Fruit fly (Drosophila melanogaster) whole organism, embryonic: ENCODE measurements around the gene CG7011.

ENCODE experiments used
- B-H1 ChIP-seq: fragments of 200-800 bp; sonication (Bioruptor generic); IDR thresholded peaks from 3 replicates; pipeline ENCODE4 v1.3.6; 2022; ENCODE audit warnings: missing biosample characterization, missing genetic modification characterization
- CG1024 ChIP-seq: fragments of 200-800 bp; sonication (Bioruptor generic); IDR thresholded peaks from 2 replicates; pipeline ENCODE4 v1.3.6; 2022; ENCODE audit warnings: missing biosample characterization, missing genetic modification characterization
- CG10959 ChIP-seq: fragments of 200-800 bp; sonication (Bioruptor generic); IDR thresholded peaks from 2 replicates; pipeline ENCODE4 v1.3.6; 2022; ENCODE audit warnings: missing biosample characterization, missing genetic modification characterization
- CG11247 ChIP-seq: fragments of 200-800 bp; sonication (Bioruptor generic); IDR thresholded peaks from 2 replicates; pipeline ENCODE4 v1.3.6; 2022; ENCODE audit warnings: missing biosample characterization, missing genetic modification characterization
- CG1233 ChIP-seq: fragments of 200-800 bp; sonication (Bioruptor generic); optimal IDR thresholded peaks from 4 replicates; lab custom pipeline; 2018; ENCODE audit warnings: missing biosample characterization, mild to moderate bottlenecking, missing genetic modification characterization
- CG12744 ChIP-seq: fragments of 200-800 bp; sonication (Bioruptor generic); optimal IDR thresholded peaks from 2 replicates; lab custom pipeline; 2016; ENCODE audit warnings: missing biosample characterization, missing genetic modification characterization
- CG13624 ChIP-seq: fragments of 200-800 bp; sonication (Bioruptor generic); optimal IDR thresholded peaks from 2 replicates; lab custom pipeline; 2016; ENCODE audit warnings: missing biosample characterization, missing genetic modification characterization
- CG15696 ChIP-seq: fragments of 200-800 bp; sonication (Bioruptor generic); optimal IDR thresholded peaks from 2 replicates; lab custom pipeline; 2019; ENCODE audit warnings: missing biosample characterization, mild to moderate bottlenecking, missing genetic modification characterization, moderate library complexity
- CG1603 ChIP-seq: fragments of 200-800 bp; sonication (Bioruptor generic); optimal IDR thresholded peaks from 2 replicates; lab custom pipeline; 2019; ENCODE audit warnings: missing biosample characterization, mild to moderate bottlenecking, missing genetic modification characterization, moderate library complexity
- CG17361 ChIP-seq: fragments of 200-800 bp; sonication (Bioruptor generic); IDR thresholded peaks from 3 replicates; pipeline ENCODE4 v1.3.6; 2022; ENCODE audit warnings: missing biosample characterization, missing genetic modification characterization
- CG2199 ChIP-seq: fragments of 200-800 bp; sonication (Bioruptor generic); IDR thresholded peaks from 3 replicates; pipeline ENCODE4 v1.3.6; 2022; ENCODE audit warnings: missing biosample characterization, missing genetic modification characterization
- CG30020 ChIP-seq: fragments of 200-800 bp; optimal IDR thresholded peaks from 2 replicates; lab custom pipeline; 2019; ENCODE audit warnings: missing biosample characterization, mild to moderate bottlenecking, missing genetic modification characterization, moderate library complexity
- CG3065 ChIP-seq: fragments of 200-800 bp; sonication (Bioruptor generic); optimal IDR thresholded peaks from 2 replicates; lab custom pipeline; 2016; ENCODE audit warnings: missing biosample characterization, missing genetic modification characterization
- CG31365 ChIP-seq: fragments of 200-800 bp; sonication (Bioruptor generic); optimal IDR thresholded peaks from 2 replicates; lab custom pipeline; 2018; ENCODE audit warnings: missing biosample characterization, mild to moderate bottlenecking, missing genetic modification characterization
- CG34224 ChIP-seq: fragments of 200-800 bp; sonication (Bioruptor generic); IDR thresholded peaks from 3 replicates; pipeline ENCODE4 v1.3.6; 2022; ENCODE audit warnings: missing biosample characterization, missing genetic modification characterization; ENCODE audit not compliant: partially characterized antibody
- CG6791 ChIP-seq: fragments of 200-800 bp; sonication (Bioruptor generic); IDR thresholded peaks from 3 replicates; pipeline ENCODE4 v1.3.6; 2022; ENCODE audit warnings: missing biosample characterization, missing genetic modification characterization; ENCODE audit not compliant: partially characterized antibody
- CG6813 ChIP-seq: fragments of 200-800 bp; sonication (Bioruptor generic); optimal IDR thresholded peaks from 2 replicates; lab custom pipeline; 2017; ENCODE audit warnings: missing biosample characterization, missing genetic modification characterization, mild to moderate bottlenecking, moderate library complexity, missing genetic modification reagents
- CTCF ChIP-seq: fragments of 200-800 bp; sonication (Bioruptor generic); optimal IDR thresholded peaks from 2 replicates; lab custom pipeline; 2017; ENCODE audit warnings: missing biosample characterization, mild to moderate bottlenecking, missing genetic modification characterization, moderate library complexity
- Fer2 ChIP-seq: fragments of 200-800 bp; sonication (Bioruptor generic); optimal IDR thresholded peaks from 2 replicates; lab custom pipeline; 2018; ENCODE audit warnings: missing biosample characterization, mild to moderate bottlenecking, missing genetic modification characterization, moderate library complexity
- Gsc ChIP-seq: fragments of 200-800 bp; sonication (Bioruptor generic); IDR thresholded peaks from 2 replicates; pipeline ENCODE4 v1.3.6; 2022; ENCODE audit warnings: missing biosample characterization, missing genetic modification characterization
- HLH4C ChIP-seq: fragments of 200-800 bp; sonication (Bioruptor generic); IDR thresholded peaks from 3 replicates; pipeline ENCODE4 v1.3.6; 2022; ENCODE audit warnings: missing biosample characterization, missing genetic modification characterization; ENCODE audit not compliant: partially characterized antibody
- Opbp ChIP-seq: fragments of 200-800 bp; sonication (Bioruptor generic); IDR thresholded peaks from 3 replicates; pipeline ENCODE4 v1.3.6; 2022; ENCODE audit warnings: missing biosample characterization, missing genetic modification characterization; ENCODE audit not compliant: partially characterized antibody
- Spps ChIP-seq: fragments of 200-800 bp; sonication (Bioruptor generic); optimal IDR thresholded peaks from 2 replicates; lab custom pipeline; 2018; ENCODE audit warnings: missing biosample characterization, mild to moderate bottlenecking, missing genetic modification characterization
- Trl ChIP-seq, 3 experiments: fragments of >200 bp in 2 of 3; fragments of 200-800 bp in 1 of 3; sonication (Bioruptor generic) in 1 of 3; optimal IDR thresholded peaks; 2 replicates in 1 of 3; 3 replicates in 2 of 3; lab custom pipeline; 2016 to 2017; ENCODE audit warnings: missing biosample characterization in 1 of 3, missing genetic modification characterization in 1 of 3
- Xrp1 ChIP-seq: fragments of 200-800 bp; sonication (Bioruptor generic); IDR thresholded peaks from 2 replicates; pipeline ENCODE4 v1.3.6; 2022; ENCODE audit warnings: missing biosample characterization, missing genetic modification characterization
- abd-A ChIP-seq: fragments of 200-800 bp; sonication (Bioruptor generic); optimal IDR thresholded peaks from 3 replicates; lab custom pipeline; 2019; ENCODE audit warnings: missing biosample characterization, mild to moderate bottlenecking, missing genetic modification characterization, moderate library complexity
- bigmax ChIP-seq: fragments of 200-800 bp; sonication (Bioruptor generic); optimal IDR thresholded peaks from 2 replicates; lab custom pipeline; 2018; ENCODE audit warnings: missing biosample characterization, mild to moderate bottlenecking, missing genetic modification characterization
- bsh ChIP-seq, 2 experiments: fragments of 200-800 bp; sonication (Bioruptor generic); optimal IDR thresholded peaks; 2 replicates each; lab custom pipeline; 2017 to 2018; ENCODE audit warnings: mild to moderate bottlenecking in 2 of 2, missing biosample characterization in 2 of 2, missing genetic modification characterization in 2 of 2, moderate library complexity in 1 of 2
- cad ChIP-seq: fragments of >200 bp; optimal IDR thresholded peaks from 2 replicates; lab custom pipeline; 2017; ENCODE audit warnings: missing biosample characterization, missing genetic modification characterization
- cg ChIP-seq: fragments of 200-800 bp; sonication (Bioruptor generic); optimal IDR thresholded peaks from 3 replicates; lab custom pipeline; 2019; ENCODE audit warnings: missing biosample characterization, mild to moderate bottlenecking, missing genetic modification characterization, moderate library complexity
- crol ChIP-seq: fragments of 200-800 bp; sonication (Bioruptor generic); IDR thresholded peaks from 2 replicates; pipeline ENCODE4 v1.3.6; 2022; ENCODE audit warnings: missing biosample characterization, missing genetic modification characterization
- cwo ChIP-seq: fragments of 200-800 bp; sonication (Bioruptor generic); optimal IDR thresholded peaks from 3 replicates; lab custom pipeline; 2017; ENCODE audit warnings: missing biosample characterization, missing genetic modification characterization, mild to moderate bottlenecking, moderate library complexity, missing genetic modification reagents
- dmrt11E ChIP-seq: fragments of 200-800 bp; sonication (Bioruptor generic); optimal IDR thresholded peaks from 3 replicates; lab custom pipeline; 2018; ENCODE audit warnings: missing biosample characterization, mild to moderate bottlenecking, missing genetic modification characterization, moderate library complexity
- ems ChIP-seq: fragments of 200-800 bp; sonication (Bioruptor generic); optimal IDR thresholded peaks from 3 replicates; lab custom pipeline; 2016; ENCODE audit warnings: missing biosample characterization, missing genetic modification characterization
- ftz-f1 ChIP-seq: fragments of 200-800 bp; sonication (Bioruptor generic); optimal IDR thresholded peaks from 2 replicates; lab custom pipeline; 2016; ENCODE audit warnings: missing biosample characterization, missing genetic modification characterization
- hth ChIP-seq: fragments of >200 bp; optimal IDR thresholded peaks from 2 replicates; lab custom pipeline; 2017; ENCODE audit warnings: inconsistent platforms
- lilli ChIP-seq: fragments of 200-800 bp; sonication (Bioruptor generic); optimal IDR thresholded peaks from 3 replicates; lab custom pipeline; 2016; ENCODE audit warnings: missing biosample characterization, missing genetic modification characterization
- onecut ChIP-seq: fragments of 200-800 bp; sonication (Bioruptor generic); IDR thresholded peaks from 2 replicates; pipeline ENCODE4 v1.3.6; 2022; ENCODE audit warnings: missing biosample characterization, missing genetic modification characterization
- phol ChIP-seq: fragments of 200-800 bp; sonication (Bioruptor generic); optimal IDR thresholded peaks from 3 replicates; lab custom pipeline; 2018; ENCODE audit warnings: missing biosample characterization, mild to moderate bottlenecking, missing genetic modification characterization, moderate library complexity
- repo ChIP-seq: fragments of 200-800 bp; sonication (Bioruptor generic); optimal IDR thresholded peaks from 2 replicates; lab custom pipeline; 2016; ENCODE audit warnings: missing biosample characterization, missing genetic modification characterization
- ro ChIP-seq: fragments of 200-800 bp; sonication (Bioruptor generic); IDR thresholded peaks from 2 replicates; pipeline ENCODE4 v1.3.6; 2022; ENCODE audit warnings: missing biosample characterization, missing genetic modification characterization
- scrt ChIP-seq: fragments of 200-800 bp; sonication (Bioruptor generic); optimal IDR thresholded peaks from 2 replicates; lab custom pipeline; 2018; ENCODE audit warnings: missing biosample characterization, mild to moderate bottlenecking, missing genetic modification characterization, moderate library complexity
- ttk ChIP-seq: fragments of 200-800 bp; sonication (Bioruptor generic); IDR thresholded peaks from 2 replicates; pipeline ENCODE4 v2.1.2; 2022; ENCODE audit warnings: missing biosample characterization, missing genetic modification characterization

CG7011 gene

DNA sequence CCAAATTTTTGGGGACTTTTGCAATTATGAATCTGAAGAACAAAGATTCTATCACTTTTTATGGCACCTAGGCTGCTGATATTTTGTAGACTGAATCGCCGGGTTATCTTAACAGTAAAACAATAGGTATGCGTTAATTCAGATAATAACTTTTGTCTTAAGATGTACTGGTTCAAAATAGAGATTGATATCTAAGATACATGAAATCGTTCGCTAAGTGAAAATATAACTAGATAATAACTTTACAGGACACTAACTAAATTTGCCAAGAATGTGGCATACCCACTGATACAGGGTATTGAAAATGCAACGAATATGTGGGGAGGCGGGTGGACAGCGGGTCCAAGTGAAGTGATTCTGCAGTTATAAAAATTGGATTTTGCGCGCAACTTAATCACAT is 28.7 kb upstream of the CG7011 start:
- TF ChIP-seq cwo (GFP tag; lab: Kevin White, UChicago), result no peak
- TF ChIP-seq HLH4C (GFP tag; lab: Robert Waterston, UW), result 0 out of 3 replicates have a peak, but pooled peaks have one; percentile 30
- no peak for TF ChIP-seq Fer2 (tag; lab: Kevin White, UChicago)
- TF ChIP-seq CG31365 (tag; lab: Kevin White, UChicago), result no peak
- no peak for TF ChIP-seq Trl (optimal IDR thresholded peaks at IDR 0.05; lab: Kevin White, UChicago)
- no peak for TF ChIP-seq Trl (GFP tag; optimal IDR thresholded peaks at IDR 0.05; lab: Kevin White, UChicago)
- TF ChIP-seq, all 482 proteins: peak for 1

DNA sequence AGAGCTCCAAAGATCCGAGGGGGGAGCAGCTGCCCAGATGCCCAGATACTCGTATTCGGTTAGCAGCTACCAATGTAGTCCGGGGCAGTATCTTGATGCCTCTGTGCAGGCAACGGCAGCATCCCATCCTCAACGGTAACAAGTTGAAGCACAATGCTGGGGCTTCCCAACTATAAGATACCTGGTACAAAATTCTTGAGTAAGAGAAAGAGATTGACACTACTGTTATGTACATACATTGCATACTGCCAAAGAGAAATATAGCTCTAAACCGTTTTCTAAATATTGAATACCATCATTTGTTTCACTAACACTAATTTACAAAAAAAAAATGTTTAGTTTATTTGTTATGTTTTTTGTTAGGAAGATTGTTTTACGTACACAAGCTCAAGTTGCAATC is 26.3 kb upstream of the CG7011 start:
- TF ChIP-seq CG34224 (GFP tag; lab: Robert Waterston, UW) (no peak), CG12744 (GFP tag; lab: Kevin White, UChicago) (no peak), CG1233 (no peak)

DNA sequence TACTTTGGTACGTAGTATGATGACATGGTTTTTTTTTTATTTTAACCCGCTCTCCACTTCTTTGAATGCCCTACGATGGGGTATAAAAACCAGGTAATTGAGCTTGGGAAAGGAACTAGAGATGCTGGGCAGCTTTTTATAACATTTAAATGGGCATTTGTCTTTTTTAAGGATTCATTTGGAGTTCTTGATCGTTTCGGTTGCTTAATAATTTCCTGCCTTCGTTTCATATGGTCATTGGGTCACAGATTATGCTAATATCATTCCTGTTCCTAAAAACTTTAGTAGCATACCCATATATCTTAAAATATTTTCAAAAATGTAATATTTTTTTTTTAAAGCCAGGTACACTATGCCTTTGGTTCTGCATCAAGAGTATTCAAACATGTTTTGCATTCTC is 25.3 kb upstream of the CG7011 start:
- no peak for TF ChIP-seq abd-A (tag; lab: Kevin White, UChicago)
- no peak for TF ChIP-seq CG3065 (GFP tag; lab: Kevin White, UChicago)
- TF ChIP-seq ttk (GFP tag; lab: Robert Waterston, UW), result no peak
- TF ChIP-seq Gsc (GFP tag; lab: Robert Waterston, UW), result no peak
- no peak for TF ChIP-seq bigmax (GFP tag; lab: Kevin White, UChicago)
- no peak for TF ChIP-seq hth
- no peak for TF ChIP-seq CG13624 (GFP tag; lab: Kevin White, UChicago)
- TF ChIP-seq ro (GFP tag; lab: Robert Waterston, UW), result no peak
- TF ChIP-seq repo, result no peak
- no peak for TF ChIP-seq ftz-f1 (GFP tag; lab: Kevin White, UChicago)
- no peak for TF ChIP-seq B-H1 (GFP tag; lab: Robert Waterston, UW)
- TF ChIP-seq, all 482 proteins: peak for 0

DNA sequence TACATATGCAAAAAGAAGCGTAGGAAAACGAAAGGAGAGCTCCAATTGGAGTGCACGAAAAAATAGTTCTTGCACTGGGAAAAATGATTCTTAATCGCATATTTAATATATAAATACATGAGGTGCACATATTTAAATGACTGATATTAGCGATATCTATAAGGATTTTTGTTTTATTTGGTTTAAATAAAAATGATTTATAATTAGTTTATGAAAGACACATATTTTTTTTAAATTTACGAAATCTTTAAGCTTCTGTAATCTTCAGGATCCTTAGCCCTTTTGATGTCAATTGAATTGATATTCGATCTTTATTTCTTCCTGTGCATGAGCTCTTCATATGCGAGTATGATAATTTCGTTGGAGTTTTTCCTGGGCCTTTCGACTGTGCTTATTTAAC is 24.4 kb upstream of the CG7011 start:
- peak; percentile 20 for TF ChIP-seq phol (tag; lab: Kevin White, UChicago)
- peak; percentile 7 for TF ChIP-seq dmrt11E (tag; lab: Kevin White, UChicago)
- TF ChIP-seq CG11247 (GFP tag; lab: Robert Waterston, UW), result no peak
- no peak for TF ChIP-seq CG10959
- 0 out of 3 replicates have a peak, but pooled peaks have one; percentile 12 for TF ChIP-seq CG17361 (GFP tag; lab: Robert Waterston, UW)

DNA sequence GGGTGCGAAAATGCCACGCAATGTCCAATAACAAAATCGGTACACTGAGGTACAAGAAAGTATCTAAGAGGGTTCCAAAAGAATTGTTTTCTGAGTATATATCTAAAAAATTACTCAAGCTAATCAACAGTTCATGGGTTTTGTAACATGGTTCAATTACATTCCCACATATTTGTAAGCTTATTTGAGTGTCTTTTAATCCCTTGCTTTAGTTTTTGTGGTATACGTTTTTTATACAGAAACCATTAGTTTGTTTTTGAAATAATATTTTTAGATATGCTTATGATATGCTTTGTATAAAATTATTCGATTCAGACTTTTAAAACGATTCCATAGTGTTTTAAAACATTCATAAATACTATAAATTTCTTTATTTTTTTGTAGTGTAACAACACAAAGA is 17.4 kb upstream of the CG7011 start:
- TF ChIP-seq crol (GFP tag; lab: Robert Waterston, UW) (no peak), bsh (GFP tag; optimal IDR thresholded peaks at IDR 0.05; lab: Kevin White, UChicago) (peak in 1 of 2 experiments; percentile 1), ems (GFP tag; lab: Kevin White, UChicago) (no peak), lilli (no peak), CG6813 (GFP tag; lab: Kevin White, UChicago) (no peak)

DNA sequence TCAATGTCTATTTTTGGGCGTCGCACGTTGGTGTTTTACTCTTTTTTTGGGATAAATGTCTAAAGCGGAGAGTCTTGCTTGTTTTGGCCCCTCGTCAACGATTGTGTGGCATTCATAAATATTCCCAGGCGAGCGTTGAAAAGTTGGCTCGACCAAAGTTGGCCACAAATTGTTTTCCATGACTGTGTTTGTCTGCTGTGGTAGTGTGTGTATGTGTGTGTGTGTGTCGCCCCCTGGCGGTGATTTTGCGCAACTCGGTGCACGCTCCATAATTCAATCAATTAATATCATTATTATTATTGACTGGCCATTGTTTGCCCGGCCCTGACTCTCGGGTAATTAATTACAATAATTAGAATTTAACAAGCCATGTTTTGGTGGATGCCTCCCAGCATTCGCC is 15.2 kb upstream of the CG7011 start:
- TF ChIP-seq CG15696 (tag; lab: Kevin White, UChicago) (no peak), Opbp (0 out of 3 replicates have a peak, but pooled peaks have one; percentile 24), cad (no peak), CG2199 (GFP tag; lab: Robert Waterston, UW) (0 out of 3 replicates have a peak, but pooled peaks have one; percentile 26), CG30020 (no peak), onecut (GFP tag; lab: Robert Waterston, UW) (0 out of 2 replicates have a peak, but pooled peaks have one; percentile 17), CG1603 (tag; lab: Kevin White, UChicago) (peak; percentile 11), CTCF (GFP tag; lab: Kevin White, UChicago) (peak; percentile 89), scrt (GFP tag; lab: Kevin White, UChicago) (no peak), CG6791 (GFP tag; lab: Robert Waterston, UW) (0 out of 3 replicates have a peak, but pooled peaks have one; percentile 42), Xrp1 (GFP tag; lab: Robert Waterston, UW) (peak; percentile 30; the same call in 1 of the 2 replicates), lilli (no peak), CG1024 (GFP tag; lab: Robert Waterston, UW) (peak; percentile 12; the same call in 1 of the 2 replicates), cg (GFP tag; lab: Kevin White, UChicago) (peak; percentile 63), Spps (tag; lab: Kevin White, UChicago) (no peak)
